Worm (Caenorhabditis elegans): ENCODE measurements around the gene pig-1.
A peak's percentile ranks its signal among the peaks of the same experiment; 100 is the strongest.

The pig-1 gene

DNA sequence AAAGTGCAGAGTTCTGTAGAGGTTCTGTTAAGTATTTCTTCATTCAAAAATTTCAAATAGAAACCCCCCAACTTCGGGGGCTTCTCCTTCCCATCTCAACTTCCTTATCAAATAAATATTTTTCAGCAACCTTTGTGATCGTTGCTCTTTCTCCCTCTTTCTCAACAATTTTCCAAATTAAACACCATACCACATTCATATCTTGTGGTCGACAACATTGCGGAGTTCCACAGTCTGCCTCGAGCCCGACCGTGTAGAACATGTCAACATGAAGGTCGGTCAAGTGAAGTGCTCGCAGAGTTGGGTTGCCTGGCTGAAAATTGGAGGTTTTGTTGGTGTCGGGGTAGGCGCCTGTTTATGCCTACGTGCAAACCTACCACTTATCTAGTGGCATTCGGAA lies 3.3 kb upstream of the pig-1 start:
- TF ChIP-seq cnd-1 (tag; optimal IDR thresholded peaks at IDR 0.05) (no peak), ceh-43 (GFP tag; optimal IDR thresholded peaks at IDR 0.05) (no peak), nhr-12 (tag; optimal IDR thresholded peaks at IDR 0.05) (no peak), M03D4.4 (tag; optimal IDR thresholded peaks at IDR 0.05) (no peak), ces-1 (GFP tag; optimal IDR thresholded peaks at IDR 0.05) (no peak), unc-62 (GFP tag; optimal IDR thresholded peaks at IDR 0.05) (no peak), tbx-8 (GFP tag; optimal IDR thresholded peaks at IDR 0.05) (no peak), mab-5 (tag; optimal IDR thresholded peaks at IDR 0.05) (no peak), blmp-1 (tag; optimal IDR thresholded peaks at IDR 0.05) (no peak), sem-2 (GFP tag; optimal IDR thresholded peaks at IDR 0.05) (no peak), mep-1 (tag; optimal IDR thresholded peaks at IDR 0.05) (no peak), lsy-2 (tag; optimal IDR thresholded peaks at IDR 0.05) (no peak), flh-1 (GFP tag; optimal IDR thresholded peaks at IDR 0.05) (no peak), hlh-1 (tag; optimal IDR thresholded peaks at IDR 0.05) (no peak), ham-2 (GFP tag; optimal IDR thresholded peaks at IDR 0.05) (no peak)

- TF ChIP-seq elt-3 (tag; optimal IDR thresholded peaks at IDR 0.05) = no peak
- no peak for TF ChIP-seq sptf-1 (tag; optimal IDR thresholded peaks at IDR 0.05)
- TF ChIP-seq nhr-237 (tag; optimal IDR thresholded peaks at IDR 0.05) = no peak
- no peak for TF ChIP-seq mab-5 (tag; optimal IDR thresholded peaks at IDR 0.05)
- TF ChIP-seq sem-2 (GFP tag; optimal IDR thresholded peaks at IDR 0.05) = no peak
- no peak for TF ChIP-seq blmp-1 (tag; optimal IDR thresholded peaks at IDR 0.05)
- TF ChIP-seq ztf-11 (tag; optimal IDR thresholded peaks at IDR 0.05) = no peak
- TF ChIP-seq ces-1 (GFP tag; optimal IDR thresholded peaks at IDR 0.05) = no peak
- TF ChIP-seq drap-1 (GFP tag; optimal IDR thresholded peaks at IDR 0.05) = no peak
- no peak for TF ChIP-seq lin-32 (GFP tag; optimal IDR thresholded peaks at IDR 0.05)
- TF ChIP-seq bed-3 (GFP tag; optimal IDR thresholded peaks at IDR 0.05) = no peak
- no peak for TF ChIP-seq M03D4.4 (tag; optimal IDR thresholded peaks at IDR 0.05)
- no peak for TF ChIP-seq ceh-83 (GFP tag; optimal IDR thresholded peaks at IDR 0.05)
- no peak for TF ChIP-seq mls-2 (tag; optimal IDR thresholded peaks at IDR 0.05)
- TF ChIP-seq flh-1 (GFP tag; optimal IDR thresholded peaks at IDR 0.05) = no peak
- TF ChIP-seq unc-62 (GFP tag; optimal IDR thresholded peaks at IDR 0.05) = no peak
- TF ChIP-seq zip-8 (tag; optimal IDR thresholded peaks at IDR 0.05) = no peak
- TF ChIP-seq unc-120 (tag; optimal IDR thresholded peaks at IDR 0.05; ENCODE audit: poor library complexity, severe bottlenecking) = no peak
- no peak for TF ChIP-seq unc-39 (tag; optimal IDR thresholded peaks at IDR 0.05)
- TF ChIP-seq lsy-2 (tag; optimal IDR thresholded peaks at IDR 0.05) = no peak
Measured at ce11 chrIV:506384-506783, 12.9 kb downstream of the pig-1 start, which contains the start of gene W03G1.5. TSS of gene W03G1.5 (minus strand) at chrIV:506484.

DNA sequence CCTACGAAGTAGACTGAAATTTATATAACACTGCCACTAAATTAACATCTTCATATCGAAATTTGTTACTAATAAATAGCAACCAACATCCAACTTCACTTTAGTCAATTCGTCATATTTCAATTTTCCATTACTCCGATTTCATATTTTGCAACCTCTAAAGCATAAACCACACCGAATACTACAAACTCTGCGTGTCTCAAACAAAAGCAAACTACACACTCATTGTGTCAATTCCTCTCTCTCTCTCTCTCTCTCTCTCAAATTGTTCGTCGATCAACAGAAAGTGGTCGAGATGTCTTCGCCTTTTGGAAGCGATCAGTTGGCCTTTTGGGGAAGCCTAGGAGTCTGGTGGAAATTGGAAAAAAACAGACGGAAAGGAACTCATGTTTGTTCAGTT lies 14.8 kb downstream of the pig-1 start:
- TF ChIP-seq elt-1 (tag; optimal IDR thresholded peaks at IDR 0.05; ENCODE audit: borderline replicate concordance, insufficient read depth) (no peak), elt-3 (tag; optimal IDR thresholded peaks at IDR 0.05) (no peak)

ce11 chrIV:497155-497554 lies 22.1 kb downstream of the pig-1 start:
- no peak for TF ChIP-seq ces-1 (GFP tag; optimal IDR thresholded peaks at IDR 0.05)
- TF ChIP-seq ham-2 (GFP tag; optimal IDR thresholded peaks at IDR 0.05) = peak; percentile 70

ce11 chrIV:484768-485167 lies 34.5 kb downstream of the pig-1 start:
- TF ChIP-seq ces-1 (GFP tag; optimal IDR thresholded peaks at IDR 0.05) = no peak
- no peak for TF ChIP-seq elt-1 (tag; optimal IDR thresholded peaks at IDR 0.05; ENCODE audit: borderline replicate concordance, insufficient read depth)
- no peak for TF ChIP-seq nhr-237 (tag; optimal IDR thresholded peaks at IDR 0.05)
- peak; percentile 22 for TF ChIP-seq ham-2 (GFP tag; optimal IDR thresholded peaks at IDR 0.05)
- TF ChIP-seq cnd-1 (tag; optimal IDR thresholded peaks at IDR 0.05) = no peak
- TF ChIP-seq M03D4.4 (tag; optimal IDR thresholded peaks at IDR 0.05) = no peak
- no peak for TF ChIP-seq nhr-12 (tag; optimal IDR thresholded peaks at IDR 0.05)
- no peak for TF ChIP-seq unc-120 (tag; optimal IDR thresholded peaks at IDR 0.05; ENCODE audit: poor library complexity, severe bottlenecking)

DNA sequence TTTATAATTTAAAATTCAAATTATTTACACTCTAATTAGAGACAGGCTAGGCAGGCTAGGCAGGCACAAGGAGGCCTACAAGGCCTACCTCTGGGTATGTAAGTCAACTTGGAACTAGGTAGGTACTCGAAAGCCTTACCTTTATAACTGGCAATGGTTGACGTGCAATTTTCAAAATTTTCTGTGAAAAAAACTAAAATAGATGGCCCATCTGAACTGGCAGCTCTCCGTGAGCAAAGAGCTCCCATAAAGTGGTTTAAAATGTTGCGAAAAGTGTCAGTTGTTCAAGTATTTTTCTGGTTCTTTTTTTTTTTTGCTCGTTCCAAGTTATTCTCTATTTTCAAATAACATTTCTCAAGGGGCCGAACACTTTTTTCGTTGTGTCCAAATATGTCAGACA lies 35.3 kb downstream of the pig-1 start:
- TF ChIP-seq nhr-28 (tag; optimal IDR thresholded peaks at IDR 0.05) (no peak), unc-120 (tag; optimal IDR thresholded peaks at IDR 0.05; ENCODE audit: poor library complexity, severe bottlenecking) (no peak), pha-4 (tag; optimal IDR thresholded peaks at IDR 0.05) (no peak), tbx-8 (GFP tag; optimal IDR thresholded peaks at IDR 0.05) (no peak), mep-1 (tag; optimal IDR thresholded peaks at IDR 0.05) (no peak), elt-1 (tag; optimal IDR thresholded peaks at IDR 0.05; ENCODE audit: borderline replicate concordance, insufficient read depth) (no peak), M03D4.4 (tag; optimal IDR thresholded peaks at IDR 0.05) (no peak), nhr-2 (tag; optimal IDR thresholded peaks at IDR 0.05) (no peak), lin-32 (GFP tag; optimal IDR thresholded peaks at IDR 0.05) (no peak), hlh-1 (tag; optimal IDR thresholded peaks at IDR 0.05) (no peak), ces-1 (GFP tag; optimal IDR thresholded peaks at IDR 0.05) (no peak), unc-39 (tag; optimal IDR thresholded peaks at IDR 0.05) (no peak), ceh-39 (tag; optimal IDR thresholded peaks at IDR 0.05) (no peak), cnd-1 (tag; optimal IDR thresholded peaks at IDR 0.05) (no peak), unc-62 (GFP tag; optimal IDR thresholded peaks at IDR 0.05) (no peak), nhr-76 (tag; optimal IDR thresholded peaks at IDR 0.05) (no peak), lsy-2 (tag; optimal IDR thresholded peaks at IDR 0.05) (no peak)
